Worm (Caenorhabditis elegans) whole organism, early embryonic: Measurements from ENCODE around the gene rpc-1.

Experiments
- B0310.2 ChIP-seq: sonication (generic microtip); optimal IDR thresholded peaks from 2 replicates; lab custom pipeline; 2016; ENCODE audit warnings: mild to moderate bottlenecking, missing genetic modification characterization, missing compliant biosample characterization
- F13C5.2 ChIP-seq: sonication (generic microtip); optimal IDR thresholded peaks from 2 replicates; lab custom pipeline; 2017; ENCODE audit warnings: mild to moderate bottlenecking, missing genetic modification characterization, inconsistent platforms, missing compliant biosample characterization
- aly-1 ChIP-seq: sonication (generic microtip); optimal IDR thresholded peaks from 2 replicates; lab custom pipeline; 2016; ENCODE audit warnings: missing genetic modification characterization, missing compliant biosample characterization
- ama-1 ChIP-seq: fragments of 150-350 bp; optimal IDR thresholded peaks from 2 replicates; lab custom pipeline; 2014
- ceh-13 ChIP-seq: fragments of 200-800 bp; sonication (Bioruptor generic); optimal IDR thresholded peaks from 2 replicates; lab custom pipeline; 2018; ENCODE audit warnings: mild to moderate bottlenecking, missing genetic modification characterization, missing compliant biosample characterization
- ceh-36 ChIP-seq: sonication (generic microtip); optimal IDR thresholded peaks from 2 replicates; lab custom pipeline; 2016; ENCODE audit warnings: missing genetic modification characterization, inconsistent platforms, missing compliant biosample characterization
- ets-7 ChIP-seq: sonication (generic microtip); optimal IDR thresholded peaks from 2 replicates; lab custom pipeline; 2016; ENCODE audit warnings: missing genotype, missing genetic modification characterization, missing compliant biosample characterization
- flt-1 ChIP-seq: fragments of 200-800 bp; sonication (Bioruptor generic); IDR thresholded peaks from 2 replicates; pipeline ENCODE4 v1.3.6; 2022; ENCODE audit warnings: missing genetic modification characterization, missing compliant biosample characterization
- hmbx-1 ChIP-seq: sonication (generic microtip); optimal IDR thresholded peaks from 2 replicates; lab custom pipeline; 2016; ENCODE audit warnings: mild to moderate bottlenecking, missing genetic modification characterization, missing compliant biosample characterization
- hmg-4 ChIP-seq: fragments of 200-800 bp; sonication (Bioruptor generic); optimal IDR thresholded peaks from 2 replicates; lab custom pipeline; 2018; ENCODE audit warnings: mild to moderate bottlenecking, missing genetic modification characterization, missing compliant biosample characterization
- hnd-1 ChIP-seq: sonication (generic microtip); optimal IDR thresholded peaks from 2 replicates; lab custom pipeline; 2016; ENCODE audit warnings: missing genetic modification characterization, missing compliant biosample characterization
- pes-1 ChIP-seq: fragments of 200-800 bp; sonication (Bioruptor generic); IDR thresholded peaks from 2 replicates; pipeline ENCODE4 v1.3.6; 2022; ENCODE audit warnings: missing genetic modification reagents, missing genetic modification characterization, missing compliant biosample characterization
- scrt-1 ChIP-seq: fragments of 200-800 bp; sonication (Bioruptor generic); IDR thresholded peaks from 2 replicates; pipeline ENCODE4 v1.3.6; 2022; ENCODE audit warnings: missing genetic modification characterization, missing compliant biosample characterization
- sea-1 ChIP-seq: fragments of 200-800 bp; sonication (Bioruptor generic); conservative IDR thresholded peaks from 2 replicates; pipeline ENCODE4 v1.3.6; 2022; ENCODE audit warnings: missing genetic modification characterization, missing compliant biosample characterization
- tbx-11 ChIP-seq: fragments of 200-800 bp; sonication (Bioruptor generic); IDR thresholded peaks from 2 replicates; pipeline ENCODE4 v1.3.6; 2022; ENCODE audit warnings: missing genetic modification characterization, missing compliant biosample characterization
- tbx-37 ChIP-seq: fragments of 200-800 bp; sonication (Bioruptor generic); conservative IDR thresholded peaks from 2 replicates; pipeline ENCODE4 v1.3.6; 2022; ENCODE audit warnings: missing genetic modification reagents, missing genetic modification characterization, missing compliant biosample characterization
- tra-4 ChIP-seq: sonication (generic microtip); optimal IDR thresholded peaks from 2 replicates; lab custom pipeline; 2017; ENCODE audit warnings: missing genetic modification characterization, missing compliant biosample characterization

rpc-1 gene

ce11 chrIV:7167983-7168760 is 2.6 kb upstream of the rpc-1 start, which contains the start of gene skr-16:
TSS of gene skr-16 (plus strand) at chrIV:7168710.
- TF ChIP-seq B0310.2 (no peak), F13C5.2 (tag; lab: Kevin White, UChicago) (no peak), tbx-37 (GFP tag; lab: Robert Waterston, UW) (no peak), pes-1 (no peak), scrt-1 (GFP tag; lab: Robert Waterston, UW) (no peak), hnd-1 (tag; lab: Kevin White, UChicago) (no peak), hmg-4 (GFP tag; lab: Kevin White, UChicago) (no peak), ama-1 (lab: Kevin White, UChicago) (no peak), sea-1 (GFP tag; lab: Robert Waterston, UW) (no peak), hmbx-1 (tag; lab: Kevin White, UChicago) (no peak), ceh-13 (GFP tag; lab: Kevin White, UChicago) (no peak), tbx-11 (GFP tag; lab: Robert Waterston, UW) (no peak), tra-4 (tag; lab: Kevin White, UChicago) (no peak), aly-1 (no peak)

ce11 chrIV:7166553-7166952 is 1.0 kb upstream of the rpc-1 start, which contains the start of gene C42D4.18:
TSS of gene C42D4.18 (plus strand) at chrIV:7166783.
- no peak for TF ChIP-seq flt-1 (GFP tag; lab: Robert Waterston, UW)
- no peak for TF ChIP-seq ama-1 (lab: Kevin White, UChicago)
- no peak for TF ChIP-seq sea-1 (GFP tag; lab: Robert Waterston, UW)
- no peak for TF ChIP-seq tbx-37 (GFP tag; lab: Robert Waterston, UW)
- TF ChIP-seq F13C5.2 (tag; lab: Kevin White, UChicago): no peak
- TF ChIP-seq pes-1: no peak
- no peak for TF ChIP-seq hmg-4 (GFP tag; lab: Kevin White, UChicago)
- TF ChIP-seq hmbx-1 (tag; lab: Kevin White, UChicago): no peak
- no peak for TF ChIP-seq ceh-13 (GFP tag; lab: Kevin White, UChicago)
- TF ChIP-seq ets-7 (tag; lab: Kevin White, UChicago): no peak

- TF ChIP-seq hnd-1 (tag; lab: Kevin White, UChicago): no peak
- TF ChIP-seq B0310.2: no peak
- no peak for TF ChIP-seq tra-4 (tag; lab: Kevin White, UChicago)
- TF ChIP-seq tbx-11 (GFP tag; lab: Robert Waterston, UW): no peak
- TF ChIP-seq ceh-13 (GFP tag; lab: Kevin White, UChicago): no peak
- TF ChIP-seq aly-1: no peak
Measured at ce11 chrIV:7159586-7159985, 6.0 kb downstream of the rpc-1 start.

DNA sequence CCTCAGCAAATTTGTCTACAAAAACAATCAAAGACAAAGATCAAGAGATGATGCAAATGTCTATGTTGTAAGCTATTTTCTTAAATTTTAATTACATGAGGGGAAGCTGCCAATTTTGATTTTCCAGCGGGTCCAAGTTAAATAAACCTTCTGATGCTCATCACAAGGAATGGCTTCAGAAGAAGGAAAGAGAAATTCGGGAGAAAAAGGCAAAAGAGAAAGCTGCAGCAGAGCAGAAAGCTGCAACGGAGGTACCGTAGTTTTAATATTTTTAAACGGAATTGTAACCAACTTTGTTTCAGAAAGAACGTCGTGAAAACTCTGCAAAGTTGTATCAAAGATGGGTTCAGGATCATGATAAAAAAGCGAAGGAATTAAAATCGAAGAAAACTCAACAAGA is 7.4 kb downstream of the rpc-1 start:
- no peak for TF ChIP-seq ceh-36

ce11 chrIV:7156356-7156755 is 9.2 kb downstream of the rpc-1 start, which contains the start of gene maph-9:
TSS of gene maph-9 (plus strand) at chrIV:7156628.
- TF ChIP-seq flt-1 (GFP tag; lab: Robert Waterston, UW): no peak
- no peak for TF ChIP-seq aly-1
- TF ChIP-seq tbx-37 (GFP tag; lab: Robert Waterston, UW): no peak
- TF ChIP-seq ama-1 (lab: Kevin White, UChicago): no peak
- no peak for TF ChIP-seq B0310.2
- no peak for TF ChIP-seq sea-1 (GFP tag; lab: Robert Waterston, UW)
- TF ChIP-seq tbx-11 (GFP tag; lab: Robert Waterston, UW): no peak
- TF ChIP-seq ceh-13 (GFP tag; lab: Kevin White, UChicago): no peak
- TF ChIP-seq ceh-36: no peak

DNA sequence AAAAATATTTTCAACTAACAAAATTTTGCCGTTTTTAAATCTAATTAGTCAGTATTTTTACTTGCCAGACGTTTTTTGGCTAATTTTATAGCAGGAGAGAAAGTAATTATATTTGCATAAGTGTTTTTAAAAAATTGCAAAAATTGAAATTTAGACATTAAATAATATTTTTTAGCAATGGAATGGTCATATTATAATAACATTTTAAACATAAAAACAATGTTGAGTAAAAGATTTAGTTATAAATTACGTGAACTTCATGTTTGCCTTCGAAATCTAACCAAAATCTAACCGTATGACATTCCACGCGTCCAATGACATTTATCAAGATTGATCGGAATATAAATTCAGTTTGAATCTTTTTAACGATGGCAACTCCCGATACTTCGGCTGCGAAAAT is 11.2 kb downstream of the rpc-1 start, which contains the start of gene C34D4.2:
Gene C34D4.2, plus strand, starts transcription at position 301 of the 400 bp plus-strand sequence.
- no peak for TF ChIP-seq tra-4 (tag; lab: Kevin White, UChicago)
- TF ChIP-seq sea-1 (GFP tag; lab: Robert Waterston, UW): no peak

ce11 chrIV:7153362-7153761 is 12.2 kb downstream of the rpc-1 start, which contains the start of gene C34D4.3:
TSS of gene C34D4.3 (plus strand) at chrIV:7153662.
- TF ChIP-seq ama-1 (lab: Kevin White, UChicago): no peak
- TF ChIP-seq tra-4 (tag; lab: Kevin White, UChicago): no peak
- no peak for TF ChIP-seq sea-1 (GFP tag; lab: Robert Waterston, UW)
- TF ChIP-seq ets-7 (tag; lab: Kevin White, UChicago): no peak
- TF ChIP-seq ceh-36: no peak
- TF ChIP-seq hmg-4 (GFP tag; lab: Kevin White, UChicago): no peak
- no peak for TF ChIP-seq flt-1 (GFP tag; lab: Robert Waterston, UW)
- no peak for TF ChIP-seq scrt-1 (GFP tag; lab: Robert Waterston, UW)
- TF ChIP-seq ceh-13 (GFP tag; lab: Kevin White, UChicago): no peak
- no peak for TF ChIP-seq pes-1
- TF ChIP-seq tbx-11 (GFP tag; lab: Robert Waterston, UW): no peak
- TF ChIP-seq F13C5.2 (tag; lab: Kevin White, UChicago): no peak
- no peak for TF ChIP-seq hmbx-1 (tag; lab: Kevin White, UChicago)
- no peak for TF ChIP-seq B0310.2
- no peak for TF ChIP-seq aly-1
- no peak for TF ChIP-seq tbx-37 (GFP tag; lab: Robert Waterston, UW)
- no peak for TF ChIP-seq hnd-1 (tag; lab: Kevin White, UChicago)

DNA sequence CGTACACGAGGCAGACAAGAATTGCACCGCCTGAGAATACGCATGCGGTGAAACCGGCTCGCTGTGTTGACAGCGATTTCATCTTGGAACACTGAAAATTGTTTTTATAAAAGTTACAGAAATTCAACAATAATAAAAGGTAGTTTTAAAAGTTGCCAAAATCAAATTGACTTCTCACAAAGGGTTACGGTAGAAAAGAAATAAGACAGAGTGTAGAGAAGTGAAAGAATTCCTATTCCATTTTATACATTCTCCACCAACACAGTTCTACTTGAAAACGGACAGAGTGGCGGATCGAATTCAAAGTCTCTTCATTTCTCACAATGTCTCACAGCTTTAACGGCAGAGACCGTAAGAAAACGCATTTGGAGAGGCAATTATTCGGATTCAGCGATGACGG is 13.1 kb downstream of the rpc-1 start, which contains the start of gene col-113:
Gene col-113, minus strand, starts transcription at position 101 of the 400 bp plus-strand sequence.
- TF ChIP-seq tbx-37 (GFP tag; lab: Robert Waterston, UW) (no peak), hmbx-1 (tag; lab: Kevin White, UChicago) (no peak), ets-7 (tag; lab: Kevin White, UChicago) (no peak), pes-1 (no peak), hnd-1 (tag; lab: Kevin White, UChicago) (no peak), B0310.2 (no peak)
